Worm (Caenorhabditis elegans) whole organism, late embryonic: ENCODE measurements around the gene rev-1.

ENCODE experiments used
- C08G9.2 ChIP-seq: sonication (generic microtip); optimal IDR thresholded peaks from 2 replicates; lab custom pipeline; 2016; ENCODE audit warnings: mild to moderate bottlenecking, missing genetic modification characterization, moderate library complexity, missing compliant biosample characterization
- C38D4.7 ChIP-seq: fragments of 200-800 bp; sonication (Bioruptor generic); optimal IDR thresholded peaks from 2 replicates; lab custom pipeline; 2018; ENCODE audit warnings: mild to moderate bottlenecking, missing genetic modification characterization, moderate library complexity, missing compliant biosample characterization
- F13H6.1 ChIP-seq: sonication (generic microtip); optimal IDR thresholded peaks from 2 replicates; lab custom pipeline; 2016; ENCODE audit warnings: missing genetic modification characterization, missing compliant biosample characterization
- K09A11.1 ChIP-seq: sonication (generic microtip); optimal IDR thresholded peaks from 2 replicates; lab custom pipeline; 2017; ENCODE audit warnings: antibody characterized with exemption, mild to moderate bottlenecking, missing genetic modification characterization, missing compliant biosample characterization; ENCODE audit not compliant: insufficient read depth
- ama-1 ChIP-seq: fragments of 150-350 bp; optimal IDR thresholded peaks from 2 replicates; lab custom pipeline; 2014
- ceh-14 ChIP-seq: sonication (generic microtip); optimal IDR thresholded peaks from 2 replicates; lab custom pipeline; 2016; ENCODE audit warnings: missing genotype, missing genetic modification characterization, missing compliant biosample characterization
- ceh-18 ChIP-seq: sonication (generic microtip); optimal IDR thresholded peaks from 2 replicates; lab custom pipeline; 2016; ENCODE audit warnings: missing genetic modification characterization, missing compliant biosample characterization
- ceh-19 ChIP-seq: fragments of 200-800 bp; sonication (Bioruptor generic); optimal IDR thresholded peaks from 2 replicates; lab custom pipeline; 2018; ENCODE audit warnings: mild to moderate bottlenecking, missing genetic modification characterization, missing compliant biosample characterization
- ceh-2 ChIP-seq: sonication (generic microtip); optimal IDR thresholded peaks from 2 replicates; lab custom pipeline; 2016; ENCODE audit warnings: missing genotype, missing genetic modification characterization, missing compliant biosample characterization
- ceh-24 ChIP-seq: sonication (generic microtip); optimal IDR thresholded peaks from 2 replicates; lab custom pipeline; 2016; ENCODE audit warnings: mild to moderate bottlenecking, missing genetic modification characterization, missing compliant biosample characterization
- ceh-30 ChIP-seq: fragments of 150-350 bp; optimal IDR thresholded peaks from 2 replicates; lab custom pipeline; 2014; ENCODE audit warnings: missing biosample characterization, missing genetic modification characterization
- ceh-31 ChIP-seq: sonication (generic microtip); optimal IDR thresholded peaks from 2 replicates; lab custom pipeline; 2016; ENCODE audit warnings: missing genetic modification characterization, missing compliant biosample characterization
- ceh-34 ChIP-seq: sonication (generic microtip); optimal IDR thresholded peaks from 2 replicates; lab custom pipeline; 2016; ENCODE audit warnings: mild to moderate bottlenecking, missing genetic modification characterization, missing compliant biosample characterization
- ceh-45 ChIP-seq: fragments of 200-800 bp; sonication (Bioruptor generic); IDR thresholded peaks from 2 replicates; pipeline ENCODE4 v1.3.6; 2022; ENCODE audit warnings: missing genetic modification reagents, missing genetic modification characterization, missing compliant biosample characterization
- ceh-48 ChIP-seq: sonication (generic microtip); optimal IDR thresholded peaks from 2 replicates; lab custom pipeline; 2016; ENCODE audit warnings: missing genetic modification characterization, inconsistent platforms, missing compliant biosample characterization
- che-1 ChIP-seq: sonication (generic microtip); optimal IDR thresholded peaks from 2 replicates; lab custom pipeline; 2016; ENCODE audit warnings: mild to moderate bottlenecking, missing genetic modification characterization, missing compliant biosample characterization
- dmd-4 ChIP-seq: sonication (generic microtip); optimal IDR thresholded peaks from 2 replicates; lab custom pipeline; 2016; ENCODE audit warnings: borderline replicate concordance, missing genetic modification characterization, missing compliant biosample characterization
- dve-1 ChIP-seq: sonication (generic microtip); optimal IDR thresholded peaks from 2 replicates; lab custom pipeline; 2017; ENCODE audit warnings: antibody characterized with exemption, mild to moderate bottlenecking, missing genetic modification characterization, missing compliant biosample characterization
- elt-2 ChIP-seq: sonication (generic microtip); optimal IDR thresholded peaks from 2 replicates; lab custom pipeline; 2016; ENCODE audit warnings: missing genetic modification reagents, missing genetic modification characterization, missing compliant biosample characterization
- elt-4 ChIP-seq: sonication (generic microtip); optimal IDR thresholded peaks from 2 replicates; lab custom pipeline; 2016; ENCODE audit warnings: missing genetic modification characterization, missing compliant biosample characterization
- ets-4 ChIP-seq: sonication (generic microtip); optimal IDR thresholded peaks from 2 replicates; lab custom pipeline; 2016; ENCODE audit warnings: missing genetic modification characterization, missing compliant biosample characterization
- fax-1 ChIP-seq: sonication (generic microtip); optimal IDR thresholded peaks from 2 replicates; lab custom pipeline; 2016; ENCODE audit warnings: missing genotype, missing genetic modification characterization, missing compliant biosample characterization
- fkh-10 ChIP-seq: fragments of 150-350 bp; optimal IDR thresholded peaks from 2 replicates; lab custom pipeline; 2014; ENCODE audit warnings: missing biosample characterization, missing genetic modification reagents, missing genetic modification characterization
- gmeb-2 ChIP-seq: sonication (generic microtip); optimal IDR thresholded peaks from 2 replicates; lab custom pipeline; 2016; ENCODE audit warnings: missing genetic modification characterization, inconsistent platforms, missing compliant biosample characterization
- hlh-30 ChIP-seq: sonication (generic microtip); optimal IDR thresholded peaks from 2 replicates; lab custom pipeline; 2017; ENCODE audit warnings: antibody characterized with exemption, missing genetic modification characterization, missing compliant biosample characterization; ENCODE audit not compliant: insufficient read depth
- hlh-6 ChIP-seq: sonication (generic microtip); optimal IDR thresholded peaks from 2 replicates; lab custom pipeline; 2016; ENCODE audit warnings: missing genotype, missing genetic modification characterization, missing compliant biosample characterization
- hlh-8 ChIP-seq: sonication (generic microtip); optimal IDR thresholded peaks from 2 replicates; lab custom pipeline; 2016; ENCODE audit warnings: missing genotype, missing genetic modification characterization, missing compliant biosample characterization
- lim-6 ChIP-seq: sonication (generic microtip); optimal IDR thresholded peaks from 2 replicates; lab custom pipeline; 2016; ENCODE audit warnings: missing genetic modification characterization, missing compliant biosample characterization
- nfya-1 ChIP-seq: sonication (generic microtip); optimal IDR thresholded peaks from 2 replicates; lab custom pipeline; 2017; ENCODE audit warnings: missing genetic modification characterization, mild to moderate bottlenecking, missing compliant biosample characterization, antibody characterized with exemption, moderate library complexity
- odd-2 ChIP-seq: sonication (generic microtip); optimal IDR thresholded peaks from 2 replicates; lab custom pipeline; 2017; ENCODE audit warnings: antibody characterized with exemption, mild to moderate bottlenecking, missing genetic modification characterization, missing compliant biosample characterization
- pag-3 ChIP-seq: sonication (generic microtip); optimal IDR thresholded peaks from 2 replicates; lab custom pipeline; 2016; ENCODE audit warnings: missing compliant biosample characterization, missing genetic modification characterization, borderline replicate concordance
- pat-9 ChIP-seq: fragments of 200-800 bp; sonication (Bioruptor generic); optimal IDR thresholded peaks from 2 replicates; lab custom pipeline; 2018; ENCODE audit warnings: mild to moderate bottlenecking, missing genetic modification characterization, moderate library complexity, missing compliant biosample characterization
- pax-1 ChIP-seq: fragments of 150-350 bp; optimal IDR thresholded peaks from 2 replicates; lab custom pipeline; 2014; ENCODE audit warnings: missing biosample characterization, missing genetic modification characterization
- ref-2 ChIP-seq: sonication (generic microtip); optimal IDR thresholded peaks from 2 replicates; lab custom pipeline; 2016; ENCODE audit warnings: missing genetic modification characterization, missing compliant biosample characterization
- sox-4 ChIP-seq: sonication (generic microtip); optimal IDR thresholded peaks from 2 replicates; lab custom pipeline; 2017; ENCODE audit warnings: mild to moderate bottlenecking, missing genetic modification characterization, inconsistent platforms, missing compliant biosample characterization
- syd-9 ChIP-seq: sonication (generic microtip); optimal IDR thresholded peaks from 2 replicates; lab custom pipeline; 2016; ENCODE audit warnings: mild to moderate bottlenecking, missing genetic modification characterization, moderate library complexity, missing compliant biosample characterization
- tbx-2 ChIP-seq: sonication (generic microtip); optimal IDR thresholded peaks from 2 replicates; lab custom pipeline; 2016; ENCODE audit warnings: missing genetic modification characterization, missing compliant biosample characterization
- tbx-7 ChIP-seq: sonication (generic microtip); optimal IDR thresholded peaks from 2 replicates; lab custom pipeline; 2016; ENCODE audit warnings: missing genotype, missing genetic modification characterization, missing compliant biosample characterization
- ttx-3 ChIP-seq: sonication (generic microtip); optimal IDR thresholded peaks from 2 replicates; lab custom pipeline; 2016; ENCODE audit warnings: missing genetic modification reagents, missing genetic modification characterization, missing compliant biosample characterization
- unc-42 ChIP-seq: sonication (generic microtip); optimal IDR thresholded peaks from 2 replicates; lab custom pipeline; 2016; ENCODE audit warnings: missing genotype, missing genetic modification characterization, missing compliant biosample characterization
- unc-55 ChIP-seq: sonication (generic microtip); optimal IDR thresholded peaks from 2 replicates; lab custom pipeline; 2017; ENCODE audit warnings: missing biosample characterization, missing genetic modification reagents, missing genetic modification characterization
- unc-86 ChIP-seq: sonication (generic microtip); optimal IDR thresholded peaks from 2 replicates; lab custom pipeline; 2016; ENCODE audit warnings: missing genetic modification characterization, missing compliant biosample characterization
- zip-5 ChIP-seq: sonication (generic microtip); optimal IDR thresholded peaks from 2 replicates; lab custom pipeline; 2016; ENCODE audit warnings: missing genetic modification characterization, missing compliant biosample characterization

Gene rev-1

DNA sequence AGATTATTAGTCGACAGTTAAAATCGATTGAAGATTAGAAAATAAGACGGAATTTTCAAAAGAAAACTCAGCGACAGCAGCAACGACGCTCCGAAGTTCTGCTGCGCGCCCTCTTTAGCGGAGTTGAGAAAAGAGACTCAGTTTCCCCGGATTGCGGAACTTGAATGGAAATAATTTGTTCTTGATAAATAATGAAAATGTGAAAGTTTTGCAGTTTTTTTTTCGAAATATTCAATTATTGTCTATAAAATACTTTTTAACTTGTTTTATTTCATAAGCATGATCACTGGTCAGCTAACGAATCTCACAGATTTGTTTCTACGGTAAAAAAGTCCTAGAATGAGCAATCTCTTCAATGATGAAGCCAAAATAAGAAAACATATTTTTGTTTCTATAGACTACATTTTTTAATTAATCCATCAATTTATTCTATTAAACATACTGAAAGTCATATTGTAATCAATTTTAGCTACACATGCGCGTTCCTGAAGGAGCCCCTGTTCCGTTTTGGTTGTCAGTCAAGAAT lies 42.9 kb upstream of the rev-1 start, which contains the start of the genes cec-3 and T09A5.15:
Gene cec-3, minus strand, starts transcription at position 116 of the 526 bp plus-strand sequence.
Gene T09A5.15, plus strand, starts transcription at position 476 of the 526 bp plus-strand sequence.
- TF ChIP-seq hlh-8 (tag; lab: Kevin White, UChicago) (peak; percentile 47), F13H6.1 (tag; lab: Kevin White, UChicago) (peak; percentile 27), nfya-1 (tag; lab: Kevin White, UChicago) (peak; percentile 42), ceh-45 (GFP tag; lab: Robert Waterston, UW) (no peak), C08G9.2 (tag; lab: Kevin White, UChicago) (peak; percentile 69), unc-86 (tag; lab: Kevin White, UChicago) (no peak), fax-1 (tag; lab: Kevin White, UChicago) (peak; percentile 12), tbx-2 (tag; lab: Kevin White, UChicago) (peak; percentile 82), elt-2 (tag; lab: Kevin White, UChicago) (peak; percentile 49), unc-42 (tag; lab: Kevin White, UChicago) (peak; percentile 41), ceh-34 (tag; lab: Kevin White, UChicago) (peak; percentile 63), gmeb-2 (tag; lab: Kevin White, UChicago) (no peak), ceh-2 (tag; lab: Kevin White, UChicago) (peak; percentile 65), ceh-31 (tag; lab: Kevin White, UChicago) (peak; percentile 79), ceh-24 (tag; lab: Kevin White, UChicago) (no peak), ceh-18 (peak; percentile 15), syd-9 (tag; lab: Kevin White, UChicago) (no peak), tbx-7 (tag; lab: Kevin White, UChicago) (peak; percentile 31), zip-5 (tag; lab: Kevin White, UChicago) (peak; percentile 68), elt-4 (tag; lab: Kevin White, UChicago) (no peak), ceh-14 (tag; lab: Kevin White, UChicago) (peak; percentile 38), ref-2 (tag; lab: Kevin White, UChicago) (peak; percentile 51), ets-4 (peak; percentile 55)

DNA sequence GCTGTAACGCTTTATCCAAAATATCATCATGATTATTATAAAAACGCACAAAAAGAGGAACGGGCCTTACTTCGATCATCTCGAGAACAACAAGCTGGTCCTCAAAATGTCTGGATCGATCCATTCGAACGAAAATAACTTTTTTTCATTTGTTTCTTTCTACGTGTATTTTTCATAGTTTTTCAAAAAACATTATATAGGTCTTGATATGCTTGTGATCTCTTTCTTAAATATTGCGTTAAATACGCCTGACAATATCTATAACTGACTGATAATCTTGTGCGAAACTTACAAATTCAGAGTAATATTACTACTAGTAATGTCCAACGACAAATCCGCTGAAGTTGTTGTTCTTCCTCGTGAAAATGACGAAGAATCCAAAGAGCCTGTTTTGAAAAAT lies 42.3 kb upstream of the rev-1 start, which contains the start of gene sds-22:
Gene sds-22, plus strand, starts transcription at position 301 of the 400 bp plus-strand sequence.
- no peak for TF ChIP-seq unc-42 (tag; lab: Kevin White, UChicago)
- no peak for TF ChIP-seq ceh-24 (tag; lab: Kevin White, UChicago)
- no peak for TF ChIP-seq ref-2 (tag; lab: Kevin White, UChicago)
- TF ChIP-seq syd-9 (tag; lab: Kevin White, UChicago), result no peak
- TF ChIP-seq K09A11.1, result no peak

DNA sequence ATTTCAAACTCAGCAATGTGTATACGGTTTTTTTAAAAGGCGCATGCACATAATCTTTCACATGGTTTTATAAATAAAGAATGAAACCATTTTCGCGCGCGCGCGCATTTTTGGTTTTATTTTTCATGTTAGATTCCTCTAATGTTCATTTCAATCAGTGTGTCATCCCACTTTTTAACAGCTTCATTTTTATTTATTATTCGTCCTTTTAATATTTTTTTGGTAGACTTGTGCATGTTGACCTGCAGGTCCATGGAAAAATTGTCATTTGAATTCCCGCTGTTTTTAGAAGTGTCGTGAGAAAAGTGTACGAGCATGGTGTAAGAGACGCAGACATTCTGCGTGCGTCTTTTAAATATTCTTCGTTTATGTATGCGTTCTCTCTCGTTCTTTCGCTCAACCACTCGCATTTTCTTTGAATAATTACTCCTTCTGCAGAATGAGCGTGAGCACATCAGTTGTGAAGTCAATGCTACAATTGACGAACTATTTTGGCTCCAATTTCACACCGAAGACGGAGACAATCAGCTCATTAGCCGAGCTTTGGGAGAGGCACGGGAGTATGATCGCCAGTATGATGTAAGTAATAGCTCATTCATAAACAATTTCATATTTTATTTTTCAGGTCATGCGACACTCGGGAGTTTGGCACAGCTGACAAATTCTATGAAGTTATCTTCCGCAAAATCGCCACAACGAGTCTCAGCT lies 40.0 kb upstream of the rev-1 start, which contains the start of gene lin-5:
Gene lin-5, plus strand, starts transcription at position 354 of the 708 bp plus-strand sequence.
- no peak for TF ChIP-seq ceh-18
- TF ChIP-seq ama-1 (lab: Kevin White, UChicago), result no peak
- TF ChIP-seq hlh-30 (tag; lab: Kevin White, UChicago), result no peak
- TF ChIP-seq ceh-34 (tag; lab: Kevin White, UChicago), result peak; percentile 36
- no peak for TF ChIP-seq pax-1 (tag; lab: Kevin White, UChicago)
- no peak for TF ChIP-seq syd-9 (tag; lab: Kevin White, UChicago)
- TF ChIP-seq zip-5 (tag; lab: Kevin White, UChicago), result no peak
- no peak for TF ChIP-seq F13H6.1 (tag; lab: Kevin White, UChicago)
- no peak for TF ChIP-seq odd-2 (tag; lab: Kevin White, UChicago)
- no peak for TF ChIP-seq dve-1 (tag; lab: Kevin White, UChicago)
- TF ChIP-seq ttx-3, result no peak
- TF ChIP-seq elt-4 (tag; lab: Kevin White, UChicago), result no peak
- TF ChIP-seq unc-55 (GFP tag; lab: Kevin White, UChicago), result peak; percentile 30
- TF ChIP-seq che-1 (tag; lab: Kevin White, UChicago), result no peak
- TF ChIP-seq C38D4.7, result no peak
- TF ChIP-seq fax-1 (tag; lab: Kevin White, UChicago), result no peak
- TF ChIP-seq sox-4, result no peak
- TF ChIP-seq ceh-31 (tag; lab: Kevin White, UChicago), result peak; percentile 68
- no peak for TF ChIP-seq gmeb-2 (tag; lab: Kevin White, UChicago)
- no peak for TF ChIP-seq ceh-30 (tag; lab: Kevin White, UChicago)
- no peak for TF ChIP-seq ceh-45 (GFP tag; lab: Robert Waterston, UW)
- no peak for TF ChIP-seq dmd-4 (tag; lab: Kevin White, UChicago)
- no peak for TF ChIP-seq ceh-19 (GFP tag; lab: Kevin White, UChicago)
- TF ChIP-seq elt-2 (tag; lab: Kevin White, UChicago), result no peak
- TF ChIP-seq lim-6 (tag; lab: Kevin White, UChicago), result no peak
- TF ChIP-seq tbx-7 (tag; lab: Kevin White, UChicago), result no peak
- no peak for TF ChIP-seq ceh-48 (tag; lab: Kevin White, UChicago)
- TF ChIP-seq pag-3 (tag; lab: Kevin White, UChicago), result no peak
- no peak for TF ChIP-seq pat-9 (tag; lab: Kevin White, UChicago)
- peak; percentile 40 for TF ChIP-seq nfya-1 (tag; lab: Kevin White, UChicago)
- TF ChIP-seq fkh-10 (GFP tag; lab: Kevin White, UChicago), result no peak
- TF ChIP-seq unc-86 (tag; lab: Kevin White, UChicago), result no peak
- TF ChIP-seq C08G9.2 (tag; lab: Kevin White, UChicago), result no peak
- TF ChIP-seq hlh-6 (tag; lab: Kevin White, UChicago), result no peak
